Fruit fly (Drosophila melanogaster): ENCODE data around the gene CG7990.

- no peak for TF ChIP-seq CG32006 (GFP tag; optimal IDR thresholded peaks at IDR 0.05)
- no peak for TF ChIP-seq net (GFP tag; optimal IDR thresholded peaks at IDR 0.05)
- no peak for TF ChIP-seq Eip75B (GFP tag; optimal IDR thresholded peaks at IDR 0.05)
- TF ChIP-seq topi (GFP tag; optimal IDR thresholded peaks at IDR 0.05), result no peak
- no peak for TF ChIP-seq CG8632 (GFP tag; optimal IDR thresholded peaks at IDR 0.05)
- TF ChIP-seq spab (GFP tag; optimal IDR thresholded peaks at IDR 0.05), result no peak
- TF ChIP-seq CG6163 (GFP tag; IDR thresholded peaks at IDR 0.05), result no peak
- TF ChIP-seq Ets96B (tag; optimal IDR thresholded peaks at IDR 0.05), result no peak
- TF ChIP-seq Eip93F (GFP tag; optimal IDR thresholded peaks at IDR 0.05), result no peak
- TF ChIP-seq eg (GFP tag; IDR thresholded peaks at IDR 0.05), result no peak
- TF ChIP-seq Lpt (GFP tag; optimal IDR thresholded peaks at IDR 0.05), result no peak
- no peak for TF ChIP-seq CG16779 (tag; optimal IDR thresholded peaks at IDR 0.05)
- no peak for TF ChIP-seq svp (GFP tag)
Observed at dm6 chrX:19248426-19249217, 46.8 kb upstream of the CG7990 start, which contains the start of gene Hs3st-B.
